Worm (Caenorhabditis elegans) whole organism, late embryonic: ENCODE results near the gene magu-1.

Experiments used
- C08G9.2 ChIP-seq: sonication (generic microtip); optimal IDR thresholded peaks from 2 replicates; lab custom pipeline; 2016; ENCODE audit warnings: mild to moderate bottlenecking, missing genetic modification characterization, moderate library complexity, missing compliant biosample characterization
- K09A11.1 ChIP-seq: sonication (generic microtip); optimal IDR thresholded peaks from 2 replicates; lab custom pipeline; 2017; ENCODE audit warnings: antibody characterized with exemption, mild to moderate bottlenecking, missing genetic modification characterization, missing compliant biosample characterization; ENCODE audit not compliant: insufficient read depth
- T23F11.4 ChIP-seq: fragments of 200-800 bp; sonication (Bioruptor generic); optimal IDR thresholded peaks from 2 replicates; lab custom pipeline; 2018; ENCODE audit warnings: mild to moderate bottlenecking, missing genetic modification characterization, missing compliant biosample characterization
- ama-1 ChIP-seq: fragments of 150-350 bp; optimal IDR thresholded peaks from 2 replicates; lab custom pipeline; 2014
- ceh-18 ChIP-seq: sonication (generic microtip); optimal IDR thresholded peaks from 2 replicates; lab custom pipeline; 2016; ENCODE audit warnings: missing genetic modification characterization, missing compliant biosample characterization
- ceh-24 ChIP-seq: sonication (generic microtip); optimal IDR thresholded peaks from 2 replicates; lab custom pipeline; 2016; ENCODE audit warnings: mild to moderate bottlenecking, missing genetic modification characterization, missing compliant biosample characterization
- ceh-45 ChIP-seq: fragments of 200-800 bp; sonication (Bioruptor generic); IDR thresholded peaks from 2 replicates; pipeline ENCODE4 v1.3.6; 2022; ENCODE audit warnings: missing genetic modification reagents, missing genetic modification characterization, missing compliant biosample characterization
- ceh-9 ChIP-seq: sonication (generic microtip); optimal IDR thresholded peaks from 2 replicates; lab custom pipeline; 2016; ENCODE audit warnings: mild to moderate bottlenecking, missing genetic modification characterization, inconsistent platforms, missing compliant biosample characterization
- che-1 ChIP-seq: sonication (generic microtip); optimal IDR thresholded peaks from 2 replicates; lab custom pipeline; 2016; ENCODE audit warnings: mild to moderate bottlenecking, missing genetic modification characterization, missing compliant biosample characterization
- dmd-4 ChIP-seq: sonication (generic microtip); optimal IDR thresholded peaks from 2 replicates; lab custom pipeline; 2016; ENCODE audit warnings: borderline replicate concordance, missing genetic modification characterization, missing compliant biosample characterization
- dve-1 ChIP-seq: sonication (generic microtip); optimal IDR thresholded peaks from 2 replicates; lab custom pipeline; 2017; ENCODE audit warnings: antibody characterized with exemption, mild to moderate bottlenecking, missing genetic modification characterization, missing compliant biosample characterization
- elt-4 ChIP-seq: sonication (generic microtip); optimal IDR thresholded peaks from 2 replicates; lab custom pipeline; 2016; ENCODE audit warnings: missing genetic modification characterization, missing compliant biosample characterization
- ets-4 ChIP-seq: sonication (generic microtip); optimal IDR thresholded peaks from 2 replicates; lab custom pipeline; 2016; ENCODE audit warnings: missing genetic modification characterization, missing compliant biosample characterization
- fkh-10 ChIP-seq: fragments of 150-350 bp; optimal IDR thresholded peaks from 2 replicates; lab custom pipeline; 2014; ENCODE audit warnings: missing biosample characterization, missing genetic modification reagents, missing genetic modification characterization
- fkh-6 ChIP-seq: sonication (generic microtip); optimal IDR thresholded peaks from 2 replicates; lab custom pipeline; 2016; ENCODE audit warnings: missing genetic modification characterization, missing compliant biosample characterization
- gmeb-2 ChIP-seq: sonication (generic microtip); optimal IDR thresholded peaks from 2 replicates; lab custom pipeline; 2016; ENCODE audit warnings: missing genetic modification characterization, inconsistent platforms, missing compliant biosample characterization
- hlh-13 ChIP-seq: fragments of 200-800 bp; sonication (Bioruptor generic); optimal IDR thresholded peaks from 2 replicates; lab custom pipeline; 2018; ENCODE audit warnings: mild to moderate bottlenecking, missing genetic modification characterization, missing compliant biosample characterization
- hlh-15 ChIP-seq: sonication (generic microtip); optimal IDR thresholded peaks from 2 replicates; lab custom pipeline; 2016; ENCODE audit warnings: missing genetic modification characterization, missing compliant biosample characterization
- hlh-30 ChIP-seq: sonication (generic microtip); optimal IDR thresholded peaks from 2 replicates; lab custom pipeline; 2017; ENCODE audit warnings: antibody characterized with exemption, missing genetic modification characterization, missing compliant biosample characterization; ENCODE audit not compliant: insufficient read depth
- lim-6 ChIP-seq: sonication (generic microtip); optimal IDR thresholded peaks from 2 replicates; lab custom pipeline; 2016; ENCODE audit warnings: missing genetic modification characterization, missing compliant biosample characterization
- lin-11 ChIP-seq: fragments of 200-800 bp; sonication (Bioruptor generic); optimal IDR thresholded peaks from 2 replicates; lab custom pipeline; 2018; ENCODE audit warnings: mild to moderate bottlenecking, missing genetic modification characterization, missing compliant biosample characterization
- nfya-1 ChIP-seq: sonication (generic microtip); optimal IDR thresholded peaks from 2 replicates; lab custom pipeline; 2017; ENCODE audit warnings: missing genetic modification characterization, mild to moderate bottlenecking, missing compliant biosample characterization, antibody characterized with exemption, moderate library complexity
- nhr-11 ChIP-seq: fragments of 150-350 bp; optimal IDR thresholded peaks from 2 replicates; lab custom pipeline; 2014; ENCODE audit warnings: missing biosample characterization, missing genetic modification characterization
- odd-2 ChIP-seq: sonication (generic microtip); optimal IDR thresholded peaks from 2 replicates; lab custom pipeline; 2017; ENCODE audit warnings: antibody characterized with exemption, mild to moderate bottlenecking, missing genetic modification characterization, missing compliant biosample characterization
- pat-9 ChIP-seq: fragments of 200-800 bp; sonication (Bioruptor generic); optimal IDR thresholded peaks from 2 replicates; lab custom pipeline; 2018; ENCODE audit warnings: mild to moderate bottlenecking, missing genetic modification characterization, moderate library complexity, missing compliant biosample characterization
- pha-4 ChIP-seq: fragments of 150-350 bp; optimal IDR thresholded peaks from 2 replicates; lab custom pipeline; 2018; ENCODE audit warnings: missing biosample characterization, missing genetic modification reagents, missing genetic modification characterization
- pros-1 ChIP-seq: fragments of 150-350 bp; optimal IDR thresholded peaks from 2 replicates; lab custom pipeline; 2014; ENCODE audit warnings: missing biosample characterization, missing genetic modification reagents, missing genetic modification characterization
- rnt-1 ChIP-seq: sonication (generic microtip); optimal IDR thresholded peaks from 2 replicates; lab custom pipeline; 2016; ENCODE audit warnings: missing genetic modification characterization, missing compliant biosample characterization
- sox-2 ChIP-seq: fragments of 200-800 bp; sonication (Bioruptor generic); IDR thresholded peaks from 2 replicates; pipeline ENCODE4 v1.3.6; 2022; ENCODE audit warnings: missing genetic modification reagents, missing genetic modification characterization, missing compliant biosample characterization
- sox-4 ChIP-seq: sonication (generic microtip); optimal IDR thresholded peaks from 2 replicates; lab custom pipeline; 2017; ENCODE audit warnings: mild to moderate bottlenecking, missing genetic modification characterization, inconsistent platforms, missing compliant biosample characterization
- syd-9 ChIP-seq: sonication (generic microtip); optimal IDR thresholded peaks from 2 replicates; lab custom pipeline; 2016; ENCODE audit warnings: mild to moderate bottlenecking, missing genetic modification characterization, moderate library complexity, missing compliant biosample characterization
- tbx-2 ChIP-seq: sonication (generic microtip); optimal IDR thresholded peaks from 2 replicates; lab custom pipeline; 2016; ENCODE audit warnings: missing genetic modification characterization, missing compliant biosample characterization
- ttx-3 ChIP-seq: sonication (generic microtip); optimal IDR thresholded peaks from 2 replicates; lab custom pipeline; 2016; ENCODE audit warnings: missing genetic modification reagents, missing genetic modification characterization, missing compliant biosample characterization
- unc-55 ChIP-seq: sonication (generic microtip); optimal IDR thresholded peaks from 2 replicates; lab custom pipeline; 2017; ENCODE audit warnings: missing biosample characterization, missing genetic modification reagents, missing genetic modification characterization
- unc-86 ChIP-seq: sonication (generic microtip); optimal IDR thresholded peaks from 2 replicates; lab custom pipeline; 2016; ENCODE audit warnings: missing genetic modification characterization, missing compliant biosample characterization

The magu-1 gene

ce11 chrIII:482739-483138 is 11.2 kb upstream of the magu-1 start:
- no peak for TF ChIP-seq ceh-9
- no peak for TF ChIP-seq ceh-18
- TF ChIP-seq fkh-6: no peak
- no peak for TF ChIP-seq sox-2 (GFP tag; lab: Robert Waterston, UW)
- TF ChIP-seq fkh-10 (GFP tag; lab: Kevin White, UChicago): no peak
- TF ChIP-seq rnt-1 (tag; lab: Kevin White, UChicago): no peak
- TF ChIP-seq elt-4 (tag; lab: Kevin White, UChicago): no peak
- TF ChIP-seq ets-4 (tag; lab: Kevin White, UChicago): no peak
- TF ChIP-seq ttx-3 (tag; lab: Kevin White, UChicago): no peak
- TF ChIP-seq pros-1: no peak
- no peak for TF ChIP-seq K09A11.1 (tag; lab: Kevin White, UChicago)
- TF ChIP-seq hlh-30: no peak
- no peak for TF ChIP-seq gmeb-2 (tag; lab: Kevin White, UChicago)
- TF ChIP-seq C08G9.2 (tag; lab: Kevin White, UChicago): no peak
- TF ChIP-seq ceh-24 (tag; lab: Kevin White, UChicago): no peak
- no peak for TF ChIP-seq tbx-2 (tag; lab: Kevin White, UChicago)
- no peak for TF ChIP-seq syd-9 (tag; lab: Kevin White, UChicago)
- TF ChIP-seq unc-86 (tag; lab: Kevin White, UChicago): no peak
- TF ChIP-seq lim-6 (tag; lab: Kevin White, UChicago): no peak

- TF ChIP-seq ama-1 (lab: Kevin White, UChicago): no peak
- TF ChIP-seq fkh-10 (GFP tag; lab: Kevin White, UChicago): no peak
- TF ChIP-seq C08G9.2 (tag; lab: Kevin White, UChicago): no peak
- no peak for TF ChIP-seq ceh-45
- TF ChIP-seq ceh-24 (tag; lab: Kevin White, UChicago): no peak
- TF ChIP-seq sox-2 (GFP tag; lab: Robert Waterston, UW): no peak
- TF ChIP-seq nhr-11 (tag; lab: Kevin White, UChicago): no peak
- no peak for TF ChIP-seq K09A11.1 (tag; lab: Kevin White, UChicago)
- no peak for TF ChIP-seq unc-55 (GFP tag; lab: Kevin White, UChicago)
- TF ChIP-seq fkh-6: no peak
- no peak for TF ChIP-seq lin-11 (tag; lab: Kevin White, UChicago)
- no peak for TF ChIP-seq ttx-3 (tag; lab: Kevin White, UChicago)
- no peak for TF ChIP-seq nfya-1 (tag; lab: Kevin White, UChicago)
- TF ChIP-seq dmd-4 (tag; lab: Kevin White, UChicago): no peak
- TF ChIP-seq ceh-9: no peak
Measured at ce11 chrIII:481259-481658, 9.8 kb upstream of the magu-1 start.

- no peak for TF ChIP-seq sox-4 (tag; lab: Kevin White, UChicago)
- no peak for TF ChIP-seq pat-9
- TF ChIP-seq hlh-15 (tag; lab: Kevin White, UChicago): no peak
- TF ChIP-seq dve-1 (tag; lab: Kevin White, UChicago): no peak
- TF ChIP-seq nhr-11 (tag; lab: Kevin White, UChicago): no peak
Measured at ce11 chrIII:475154-475553, 3.7 kb upstream of the magu-1 start, which contains the start of gene mat-3. Gene mat-3, plus strand, starts transcription at chrIII:475454.

ce11 chrIII:463711-464110 is 7.8 kb downstream of the magu-1 start, which contains the start of gene Y55B1BR.6:
Gene Y55B1BR.6, minus strand, starts transcription at chrIII:463811.
- no peak for TF ChIP-seq tbx-2 (tag; lab: Kevin White, UChicago)
- TF ChIP-seq pha-4 (tag; lab: Kevin White, UChicago): no peak
- TF ChIP-seq odd-2: no peak
- no peak for TF ChIP-seq ceh-45
- TF ChIP-seq che-1 (tag; lab: Kevin White, UChicago): no peak
- TF ChIP-seq hlh-13 (GFP tag; lab: Kevin White, UChicago): no peak
- TF ChIP-seq T23F11.4: no peak
